Fruit fly (Drosophila melanogaster): ENCODE data around the gene CG42792.

CG42792 gene

dm6 chr2L:15853826-15854225 lies 11.4 kb downstream of the CG42792 start, which contains the start of gene Tektin-A:
Tektin-A (plus strand) TSS chr2L:15854126.
- TF ChIP-seq eg (GFP tag; IDR thresholded peaks at IDR 0.05), result no peak
- no peak for TF ChIP-seq dsx (GFP tag; optimal IDR thresholded peaks at IDR 0.05; ENCODE audit: poor library complexity, severe bottlenecking)
- no peak for TF ChIP-seq Eip75B (GFP tag; optimal IDR thresholded peaks at IDR 0.05)
- TF ChIP-seq svp (GFP tag), result no peak
- no peak for TF ChIP-seq Smox (GFP tag; optimal IDR thresholded peaks at IDR 0.05)
- TF ChIP-seq vri (GFP tag; optimal IDR thresholded peaks at IDR 0.05), result no peak
- TF ChIP-seq topi (GFP tag; optimal IDR thresholded peaks at IDR 0.05), result no peak
- TF ChIP-seq achi (GFP tag; optimal IDR thresholded peaks at IDR 0.05), result no peak
- no peak for TF ChIP-seq Hr4 (GFP tag; optimal IDR thresholded peaks at IDR 0.05)
- TF ChIP-seq Eip78C (GFP tag), result no peak
- no peak for TF ChIP-seq cyc (GFP tag; optimal IDR thresholded peaks at IDR 0.05)
- no peak for TF ChIP-seq CG11294 (GFP tag; IDR thresholded peaks at IDR 0.05)
- no peak for TF ChIP-seq ss (GFP tag; optimal IDR thresholded peaks at IDR 0.05)
- TF ChIP-seq Ets21C (GFP tag; optimal IDR thresholded peaks at IDR 0.05), result no peak

- TF ChIP-seq Sox14 (GFP tag; optimal IDR thresholded peaks at IDR 0.05), result no peak
- TF ChIP-seq Met (GFP tag; optimal IDR thresholded peaks at IDR 0.05), result no peak
Observed at dm6 chr2L:15852292-15852691, 13.0 kb downstream of the CG42792 start, which contains the start of gene CG13243. CG13243 (plus strand) TSS chr2L:15852592.

- TF ChIP-seq dsx (GFP tag; optimal IDR thresholded peaks at IDR 0.05; ENCODE audit: poor library complexity, severe bottlenecking) (peak; percentile 80), Sox102F (GFP tag; optimal IDR thresholded peaks at IDR 0.05) (no peak), svp (GFP tag) (peak; percentile 91), CG6276 (GFP tag; optimal IDR thresholded peaks at IDR 0.05) (peak; percentile 4), spab (GFP tag; optimal IDR thresholded peaks at IDR 0.05) (no peak), Met (GFP tag; optimal IDR thresholded peaks at IDR 0.05) (no peak), CG3919 (GFP tag; optimal IDR thresholded peaks at IDR 0.05) (no peak), CG32006 (GFP tag; optimal IDR thresholded peaks at IDR 0.05) (no peak)
Observed at dm6 chr2L:15846600-15846999, 18.7 kb downstream of the CG42792 start.

dm6 chr2L:15835558-15835957 lies 29.7 kb downstream of the CG42792 start, which contains the start of gene CG18518:
CG18518 (minus strand) TSS chr2L:15835658.
- no peak for TF ChIP-seq dsx (GFP tag; optimal IDR thresholded peaks at IDR 0.05; ENCODE audit: poor library complexity, severe bottlenecking)
- TF ChIP-seq CG7368 (GFP tag; optimal IDR thresholded peaks at IDR 0.05), result no peak
- TF ChIP-seq Eip78C (GFP tag), result no peak
- no peak for TF ChIP-seq CG10669 (GFP tag; optimal IDR thresholded peaks at IDR 0.05)
- TF ChIP-seq Ets96B (tag; optimal IDR thresholded peaks at IDR 0.05), result no peak
- TF ChIP-seq salr (GFP tag; optimal IDR thresholded peaks at IDR 0.05), result no peak
- TF ChIP-seq pdm3 (GFP tag; optimal IDR thresholded peaks at IDR 0.05), result no peak
- TF ChIP-seq CG31627 (GFP tag; optimal IDR thresholded peaks at IDR 0.05), result no peak
- TF ChIP-seq Sox15 (GFP tag; optimal IDR thresholded peaks at IDR 0.05), result no peak
- no peak for TF ChIP-seq Met (GFP tag; optimal IDR thresholded peaks at IDR 0.05)
- TF ChIP-seq CG6808 (GFP tag; optimal IDR thresholded peaks at IDR 0.05), result no peak
- no peak for TF ChIP-seq eg (GFP tag; IDR thresholded peaks at IDR 0.05)
- no peak for TF ChIP-seq CG6854 (GFP tag; optimal IDR thresholded peaks at IDR 0.05)
- TF ChIP-seq CG11902 (GFP tag; optimal IDR thresholded peaks at IDR 0.05), result no peak
- no peak for TF ChIP-seq fd85E (GFP tag; optimal IDR thresholded peaks at IDR 0.05)
